Worm (Caenorhabditis elegans) whole organism, mixed stage, embryonic: ENCODE measurements around the gene prx-19.
A peak's percentile ranks its signal among the peaks of the same experiment; 100 is the strongest.

Source experiments
- bed-3 ChIP-seq: fragments of 200-800 bp; sonication (Bioruptor generic); optimal IDR thresholded peaks from 3 replicates; lab custom pipeline; 2018; ENCODE audit warnings: mild to moderate bottlenecking, missing genetic modification characterization, moderate library complexity, missing compliant biosample characterization
- ceh-39 ChIP-seq: fragments of 150-350 bp; optimal IDR thresholded peaks from 2 replicates; lab custom pipeline; 2014; ENCODE audit warnings: missing biosample characterization, missing genetic modification characterization
- ceh-83 ChIP-seq: fragments of 200-800 bp; sonication (Bioruptor generic); optimal IDR thresholded peaks from 2 replicates; lab custom pipeline; 2018; ENCODE audit warnings: mild to moderate bottlenecking, missing genetic modification characterization, missing compliant biosample characterization
- ces-1 ChIP-seq: fragments of 150-350 bp; optimal IDR thresholded peaks from 2 replicates; lab custom pipeline; 2014; ENCODE audit warnings: missing biosample characterization, missing genetic modification reagents, missing genetic modification characterization
- cnd-1 ChIP-seq: fragments of 200-800 bp; sonication (Bioruptor generic); optimal IDR thresholded peaks from 2 replicates; lab custom pipeline; 2018; ENCODE audit warnings: mild to moderate bottlenecking, missing genetic modification characterization, missing compliant biosample characterization
- drap-1 ChIP-seq: fragments of 200-800 bp; sonication (Bioruptor generic); optimal IDR thresholded peaks from 3 replicates; lab custom pipeline; 2018; ENCODE audit warnings: mild to moderate bottlenecking, missing genetic modification characterization, missing compliant biosample characterization
- elt-1 ChIP-seq: sonication (generic microtip); optimal IDR thresholded peaks from 2 replicates; lab custom pipeline; 2017; ENCODE audit warnings: missing genetic modification characterization, mild to moderate bottlenecking, missing compliant biosample characterization, antibody characterized with exemption, moderate library complexity, borderline replicate concordance; ENCODE audit not compliant: insufficient read depth
- flh-1 ChIP-seq: fragments of 200-800 bp; sonication (Bioruptor generic); optimal IDR thresholded peaks from 2 replicates; lab custom pipeline; 2018; ENCODE audit warnings: mild to moderate bottlenecking, missing genetic modification characterization, moderate library complexity, missing compliant biosample characterization
- hlh-1 ChIP-seq: fragments of 150-350 bp; optimal IDR thresholded peaks from 2 replicates; lab custom pipeline; 2014; ENCODE audit warnings: missing biosample characterization, missing genetic modification reagents, missing genetic modification characterization
- lin-13 ChIP-seq: fragments of 150-350 bp; optimal IDR thresholded peaks from 2 replicates; lab custom pipeline; 2014; ENCODE audit warnings: missing biosample characterization, missing genetic modification characterization
- lin-32 ChIP-seq: fragments of 200-800 bp; sonication (Bioruptor generic); optimal IDR thresholded peaks from 2 replicates; lab custom pipeline; 2018; ENCODE audit warnings: mild to moderate bottlenecking, missing genetic modification characterization, missing compliant biosample characterization
- lsy-2 ChIP-seq: fragments of 150-350 bp; optimal IDR thresholded peaks from 2 replicates; lab custom pipeline; 2014; ENCODE audit warnings: missing biosample characterization, missing genetic modification characterization
- mab-5 ChIP-seq: fragments of 150-350 bp; optimal IDR thresholded peaks from 2 replicates; lab custom pipeline; 2014; ENCODE audit warnings: missing biosample characterization, missing genetic modification characterization
- mep-1 ChIP-seq: fragments of 150-350 bp; optimal IDR thresholded peaks from 2 replicates; lab custom pipeline; 2017; ENCODE audit warnings: missing biosample characterization, missing genetic modification reagents, missing genetic modification characterization, inconsistent platforms
- mls-2 ChIP-seq: sonication (generic microtip); optimal IDR thresholded peaks from 2 replicates; lab custom pipeline; 2016; ENCODE audit warnings: mild to moderate bottlenecking, missing genetic modification characterization, moderate library complexity, missing compliant biosample characterization
- nhr-12 ChIP-seq: fragments of 150-350 bp; optimal IDR thresholded peaks from 2 replicates; lab custom pipeline; 2014; ENCODE audit warnings: missing biosample characterization, missing genetic modification characterization
- nhr-2 ChIP-seq: fragments of 150-350 bp; optimal IDR thresholded peaks from 2 replicates; lab custom pipeline; 2014; ENCODE audit warnings: missing biosample characterization, missing genetic modification characterization
- nhr-237 ChIP-seq: fragments of 150-350 bp; optimal IDR thresholded peaks from 2 replicates; lab custom pipeline; 2014; ENCODE audit warnings: missing biosample characterization, missing genetic modification characterization
- pha-4 ChIP-seq: fragments of 150-350 bp; optimal IDR thresholded peaks from 2 replicates; lab custom pipeline; 2018; ENCODE audit warnings: missing biosample characterization, missing genetic modification reagents, missing genetic modification characterization
- sem-2 ChIP-seq: fragments of 200-800 bp; sonication (Bioruptor generic); optimal IDR thresholded peaks from 2 replicates; lab custom pipeline; 2018; ENCODE audit warnings: mild to moderate bottlenecking, missing genetic modification characterization, missing compliant biosample characterization
- snpc-4 ChIP-seq: fragments of 150-350 bp; optimal IDR thresholded peaks from 2 replicates; lab custom pipeline; 2014; ENCODE audit warnings: missing biosample characterization, missing genetic modification characterization
- sptf-1 ChIP-seq: sonication (generic microtip); optimal IDR thresholded peaks from 2 replicates; lab custom pipeline; 2017; ENCODE audit warnings: mild to moderate bottlenecking, missing genetic modification characterization, moderate library complexity, missing compliant biosample characterization
- tbx-8 ChIP-seq: fragments of 200-800 bp; sonication (Bioruptor generic); optimal IDR thresholded peaks from 2 replicates; lab custom pipeline; 2018; ENCODE audit warnings: mild to moderate bottlenecking, missing genetic modification characterization, moderate library complexity, missing compliant biosample characterization
- unc-120 ChIP-seq: sonication (generic microtip); optimal IDR thresholded peaks from 2 replicates; lab custom pipeline; 2017; ENCODE audit warnings: missing genetic modification characterization, missing compliant biosample characterization; ENCODE audit not compliant: poor library complexity, severe bottlenecking
- unc-62 ChIP-seq: fragments of 150-350 bp; optimal IDR thresholded peaks from 2 replicates; lab custom pipeline; 2014; ENCODE audit warnings: missing biosample characterization, missing genetic modification reagents, missing genetic modification characterization
- zip-8 ChIP-seq: fragments of 150-350 bp; optimal IDR thresholded peaks from 2 replicates; lab custom pipeline; 2014; ENCODE audit warnings: missing biosample characterization, missing genetic modification characterization
- ztf-11 ChIP-seq: fragments of 150-350 bp; optimal IDR thresholded peaks from 2 replicates; lab custom pipeline; 2014; ENCODE audit warnings: missing biosample characterization, missing genetic modification characterization

Gene prx-19

DNA sequence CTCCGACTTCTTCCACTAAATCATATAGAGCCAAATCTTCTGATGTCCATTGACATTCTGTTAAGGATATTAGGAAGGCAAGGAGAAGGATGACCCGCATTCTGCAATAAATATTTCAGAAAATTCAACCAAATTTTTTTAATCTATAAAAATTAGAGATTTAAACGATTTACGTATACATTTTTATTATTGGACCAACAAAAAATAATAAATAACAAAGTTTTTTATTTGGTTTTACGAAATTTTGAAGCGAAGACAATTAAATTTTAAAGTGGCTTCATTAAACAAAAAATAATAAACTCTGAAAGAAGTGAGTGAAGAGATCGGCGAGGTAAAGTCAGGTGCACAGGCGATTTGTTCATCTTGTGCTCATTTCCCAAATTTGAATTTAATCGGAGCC is 18.0 kb upstream of the prx-19 start, which contains the start of gene F54F2.9:
TSS of gene F54F2.9 (minus strand) at position 101 of the 400 bp plus-strand sequence.
- TF ChIP-seq pha-4 (tag; lab: Kevin White, UChicago) (no peak), nhr-237 (no peak), ztf-11 (tag; lab: Kevin White, UChicago) (no peak), mls-2 (tag; lab: Kevin White, UChicago) (no peak)
- TF ChIP-seq, all 35 proteins: peak for 0

DNA sequence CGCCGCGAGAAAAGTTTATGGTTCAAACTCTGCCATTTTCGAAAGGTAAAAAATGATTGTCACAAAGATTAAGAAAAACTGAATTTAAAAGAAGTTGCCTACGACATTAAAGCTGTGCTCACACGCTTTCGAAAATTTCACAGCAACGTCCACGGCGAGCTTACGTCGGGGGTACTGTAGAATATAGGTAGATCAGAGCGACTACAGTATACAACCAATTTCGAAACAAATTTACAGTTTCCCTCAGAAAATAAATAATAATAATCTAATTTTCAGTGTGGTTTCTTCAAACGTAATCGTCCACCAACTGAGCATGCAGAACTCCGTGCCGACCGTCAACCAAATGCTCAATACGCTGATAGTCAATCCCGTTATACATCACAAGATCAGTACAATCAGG is 15.5 kb upstream of the prx-19 start:
- TF ChIP-seq cnd-1 (tag; lab: Kevin White, UChicago) (no peak), pha-4 (tag; lab: Kevin White, UChicago) (no peak), drap-1 (no peak), ces-1 (no peak), bed-3 (GFP tag; lab: Kevin White, UChicago) (no peak), flh-1 (no peak)
- TF ChIP-seq, all 35 proteins: peak for 0

DNA sequence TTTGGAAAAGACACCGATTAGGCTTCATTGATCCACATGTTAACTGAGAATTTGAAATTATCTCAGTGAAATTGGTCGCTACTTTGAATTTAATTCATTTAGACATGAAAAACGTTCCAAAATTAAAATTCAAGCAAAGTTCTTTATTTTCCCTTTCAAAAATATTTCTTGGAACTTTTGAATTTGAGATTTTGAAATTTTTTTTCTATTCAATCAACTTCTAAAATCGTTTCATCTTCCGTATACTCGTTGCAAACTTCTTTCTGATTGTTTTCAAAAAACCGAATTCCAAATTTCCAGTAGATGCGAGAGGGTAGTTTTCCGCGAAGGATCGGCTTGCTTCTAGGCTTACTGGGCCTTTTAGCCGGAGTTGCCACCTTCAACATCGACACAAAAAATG is 9.5 kb upstream of the prx-19 start, which contains the start of gene pat-2:
TSS of gene pat-2 (plus strand) at position 301 of the 400 bp plus-strand sequence.
- no peak for TF ChIP-seq unc-62 (GFP tag; lab: Kevin White, UChicago)
- no peak for TF ChIP-seq lin-13 (tag; lab: Kevin White, UChicago)
- no peak for TF ChIP-seq sem-2 (GFP tag; lab: Kevin White, UChicago)
- TF ChIP-seq nhr-2 (tag; lab: Kevin White, UChicago), result no peak
- TF ChIP-seq, all 35 proteins: peak for 0

DNA sequence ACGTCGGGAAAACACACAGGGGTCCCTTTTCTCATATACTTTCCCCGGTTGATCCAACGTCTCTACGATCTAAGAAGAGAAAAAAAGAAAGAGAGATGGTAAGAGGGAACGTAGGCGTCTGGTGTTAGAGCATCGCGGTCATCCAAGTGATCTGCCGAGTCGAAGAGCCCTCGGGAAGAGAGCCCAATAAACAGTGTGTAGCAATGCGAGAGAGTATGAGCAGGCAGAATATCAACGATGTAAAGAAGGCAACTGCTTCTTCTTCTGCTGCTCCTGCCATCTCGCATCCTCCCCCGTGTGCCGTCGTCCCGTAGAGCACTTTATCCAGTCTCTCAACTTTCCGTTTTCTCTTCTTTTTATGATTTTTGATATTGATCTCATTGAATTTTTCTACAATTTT is 6.6 kb upstream of the prx-19 start:
- no peak for TF ChIP-seq ceh-39 (tag; lab: Kevin White, UChicago)
- no peak for TF ChIP-seq drap-1
- no peak for TF ChIP-seq ztf-11 (tag; lab: Kevin White, UChicago)
- no peak for TF ChIP-seq nhr-2 (tag; lab: Kevin White, UChicago)
- no peak for TF ChIP-seq ceh-83 (GFP tag; lab: Kevin White, UChicago)
- TF ChIP-seq lsy-2 (tag; lab: Kevin White, UChicago), result no peak
- TF ChIP-seq hlh-1 (tag; lab: Kevin White, UChicago), result peak; percentile 90
- peak; percentile 37 for TF ChIP-seq unc-62 (GFP tag; lab: Kevin White, UChicago)
- no peak for TF ChIP-seq mls-2 (tag; lab: Kevin White, UChicago)
- no peak for TF ChIP-seq snpc-4 (tag; lab: Kevin White, UChicago)
- TF ChIP-seq unc-120 (tag; lab: Kevin White, UChicago), result peak; percentile 74
- TF ChIP-seq, all 35 proteins: peak for 3

DNA sequence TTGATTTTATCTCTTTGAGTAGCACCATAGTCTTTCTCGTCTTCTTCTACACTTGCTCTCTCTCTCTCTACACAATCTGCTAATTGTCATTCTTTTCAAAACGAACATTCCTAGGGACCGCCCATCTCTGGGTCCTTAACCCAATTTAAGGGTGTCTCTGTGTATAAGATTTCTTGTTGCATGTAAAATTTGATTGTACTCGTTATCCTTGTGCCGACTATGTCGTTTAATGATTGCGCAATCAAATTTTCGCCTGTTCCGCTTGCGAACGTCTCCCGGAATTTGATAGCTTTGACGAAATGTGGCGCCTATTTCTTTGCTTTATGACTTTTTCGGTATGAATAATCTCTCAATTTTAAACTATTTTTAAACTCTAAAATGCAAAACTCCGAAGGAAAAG is 2.0 kb upstream of the prx-19 start:
- TF ChIP-seq ces-1, result peak; percentile 98
- no peak for TF ChIP-seq mep-1 (tag; lab: Kevin White, UChicago)
- no peak for TF ChIP-seq pha-4 (tag; lab: Kevin White, UChicago)
- TF ChIP-seq sptf-1 (tag; lab: Kevin White, UChicago), result no peak
- TF ChIP-seq lsy-2 (tag; lab: Kevin White, UChicago), result no peak
- TF ChIP-seq elt-1 (tag; lab: Kevin White, UChicago), result no peak
- TF ChIP-seq drap-1, result no peak
- no peak for TF ChIP-seq lin-32 (GFP tag; lab: Kevin White, UChicago)
- TF ChIP-seq zip-8 (tag; lab: Kevin White, UChicago), result peak; percentile 76
- TF ChIP-seq nhr-12 (tag; lab: Kevin White, UChicago), result no peak

DNA sequence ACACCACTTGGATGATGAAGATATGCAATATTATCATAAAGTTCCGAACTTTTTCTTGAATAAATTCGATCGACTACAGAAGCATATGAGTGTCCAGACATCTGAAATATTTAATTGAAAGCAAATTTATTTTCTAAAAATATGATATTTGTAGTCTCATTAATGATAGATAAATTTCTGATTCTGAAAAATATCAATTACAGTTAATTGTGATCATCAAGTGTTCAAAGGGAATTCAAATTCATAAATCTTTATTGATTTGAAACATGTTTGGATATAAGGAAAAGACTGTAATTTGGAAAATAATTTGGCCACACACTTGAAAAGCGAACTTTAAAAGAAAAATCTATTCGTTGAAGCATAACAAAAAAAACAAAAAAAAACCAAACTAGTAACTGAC is 1.8 kb downstream of the prx-19 start, which contains the start of gene F54F2.7:
TSS of gene F54F2.7 (minus strand) at position 101 of the 400 bp plus-strand sequence.
- TF ChIP-seq ces-1 (no peak), lsy-2 (tag; lab: Kevin White, UChicago) (no peak), nhr-237 (no peak), elt-1 (tag; lab: Kevin White, UChicago) (no peak), nhr-12 (tag; lab: Kevin White, UChicago) (no peak), drap-1 (no peak), unc-120 (tag; lab: Kevin White, UChicago) (no peak), mab-5 (tag; lab: Kevin White, UChicago) (no peak), tbx-8 (GFP tag; lab: Kevin White, UChicago) (no peak), ceh-39 (tag; lab: Kevin White, UChicago) (no peak), ceh-83 (GFP tag; lab: Kevin White, UChicago) (no peak), hlh-1 (tag; lab: Kevin White, UChicago) (no peak), pha-4 (tag; lab: Kevin White, UChicago) (no peak), ztf-11 (tag; lab: Kevin White, UChicago) (no peak), snpc-4 (tag; lab: Kevin White, UChicago) (no peak)
